Worm (Caenorhabditis elegans): ENCODE data around the gene srx-136.

ce11 chrV:13906166-13906565, 48.9 kb downstream of the srx-136 start, which contains the start of gene stdh-1:
- TF ChIP-seq elt-3 (tag; optimal IDR thresholded peaks at IDR 0.05) (no peak), cnd-1 (tag; optimal IDR thresholded peaks at IDR 0.05) (no peak), lin-32 (GFP tag; optimal IDR thresholded peaks at IDR 0.05) (no peak), nhr-76 (tag; optimal IDR thresholded peaks at IDR 0.05) (no peak), snpc-4 (tag; optimal IDR thresholded peaks at IDR 0.05) (no peak), zip-8 (tag; optimal IDR thresholded peaks at IDR 0.05) (no peak), nhr-12 (tag; optimal IDR thresholded peaks at IDR 0.05) (no peak), lin-13 (tag; optimal IDR thresholded peaks at IDR 0.05) (no peak), pha-4 (tag; optimal IDR thresholded peaks at IDR 0.05) (no peak), ceh-39 (tag; optimal IDR thresholded peaks at IDR 0.05) (no peak), sptf-1 (tag; optimal IDR thresholded peaks at IDR 0.05) (no peak), ceh-83 (GFP tag; optimal IDR thresholded peaks at IDR 0.05) (no peak), mep-1 (tag; optimal IDR thresholded peaks at IDR 0.05) (no peak)

All from whole organism, mixed stage, embryonic.